ENCODE assay signal across 5 fruit fly cellular contexts in the genomic region with DNA sequence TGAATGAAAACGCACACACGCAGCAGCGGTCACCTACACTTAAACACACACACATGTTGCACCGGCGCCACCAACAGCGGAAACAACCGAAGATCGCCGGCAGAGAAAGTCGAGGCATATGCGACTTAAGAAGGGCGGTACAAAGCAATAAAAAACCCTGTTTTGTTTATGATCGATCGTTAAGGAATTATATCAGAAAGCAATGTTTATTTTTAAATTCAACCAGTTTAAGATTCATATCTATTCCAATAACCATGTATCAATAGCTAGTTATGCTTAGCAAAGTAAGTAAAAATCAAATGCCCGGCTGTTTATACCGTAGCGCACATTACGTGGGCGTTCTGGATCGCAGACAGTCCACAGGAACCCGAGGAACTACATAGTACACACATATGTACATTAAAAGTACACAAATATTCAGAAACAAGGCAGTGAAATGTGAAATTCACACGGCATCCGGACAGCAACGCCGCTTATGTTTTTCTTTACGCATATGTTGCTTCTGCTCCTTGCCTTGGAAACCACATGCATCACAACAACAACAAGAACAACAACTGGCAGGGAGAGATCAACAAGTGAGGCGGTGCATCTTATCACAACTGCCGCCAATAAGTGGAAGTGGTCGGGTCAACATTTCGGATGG.
TF ChIP-seq lines count a peak whose summit lies in the region.

No protein-coding gene starts in this region.

TF ChIP-seq in whole organism, adult, 20 proteins besides CTCF, POLR2A, EP300 and RAD21 (continued from another document):
- TF ChIP-seq Clk (GFP tag; optimal IDR thresholded peaks at IDR 0.05; lab: Kevin White, UChicago) (peak; percentile 46), Hr96 (GFP tag; optimal IDR thresholded peaks at IDR 0.05; lab: Kevin White, UChicago) (peak; percentile 80), CG14711 (tag; optimal IDR thresholded peaks at IDR 0.05; lab: Kevin White, UChicago) (peak; percentile 69), Crg-1 (GFP tag; optimal IDR thresholded peaks at IDR 0.05; lab: Kevin White, UChicago) (peak; percentile 41)

TF ChIP-seq in whole organism, embryonic, 481 proteins besides CTCF, POLR2A, EP300 and RAD21 (continued from another document and continues in another):
- peak; percentile 84 for TF ChIP-seq Myb (GFP tag; optimal IDR thresholded peaks at IDR 0.05; lab: Kevin White, UChicago)
- TF ChIP-seq mirr (GFP tag; optimal IDR thresholded peaks at IDR 0.05; lab: Kevin White, UChicago): peak; percentile 71
- TF ChIP-seq lola (GFP tag; optimal IDR thresholded peaks at IDR 0.05; lab: Kevin White, UChicago): peak in 1 of 3 experiments; percentile 99
- TF ChIP-seq eyg (GFP tag; optimal IDR thresholded peaks at IDR 0.05; lab: Kevin White, UChicago): peak; percentile 93
- peak; percentile 77 for TF ChIP-seq Kr (GFP tag; optimal IDR thresholded peaks at IDR 0.05; lab: Kevin White, UChicago)
- peak; percentile 92 for TF ChIP-seq CG3065 (GFP tag; optimal IDR thresholded peaks at IDR 0.05; lab: Kevin White, UChicago)
- peak; percentile 65 for TF ChIP-seq CG18011 (GFP tag; optimal IDR thresholded peaks at IDR 0.05; lab: Kevin White, UChicago)
- TF ChIP-seq CG13287 (GFP tag; IDR thresholded peaks at IDR 0.05; lab: Robert Waterston, UW; ENCODE audit: partially characterized antibody): no peak
- peak; percentile 99 for TF ChIP-seq CG4424 (GFP tag; optimal IDR thresholded peaks at IDR 0.05; lab: Kevin White, UChicago)
- peak; percentile 85 for TF ChIP-seq CG17361 (GFP tag; IDR thresholded peaks at IDR 0.05; lab: Robert Waterston, UW)
- TF ChIP-seq Sry-β (GFP tag; optimal IDR thresholded peaks at IDR 0.05; lab: Kevin White, UChicago): peak; percentile 52
- TF ChIP-seq Ada2b (GFP tag; IDR thresholded peaks at IDR 0.05; lab: Robert Waterston, UW): peak; percentile 94
- TF ChIP-seq E2f1 (GFP tag; IDR thresholded peaks at IDR 0.05; lab: Robert Waterston, UW): peak; percentile 95
- TF ChIP-seq en (GFP tag; optimal IDR thresholded peaks at IDR 0.05; lab: Kevin White, UChicago): peak; percentile 96
- peak; percentile 98 for TF ChIP-seq Gug (GFP tag; IDR thresholded peaks at IDR 0.05; lab: Robert Waterston, UW)
- peak; percentile 98 for TF ChIP-seq chn (GFP tag; optimal IDR thresholded peaks at IDR 0.05; lab: Kevin White, UChicago)
- peak; percentile 97 for TF ChIP-seq CG12236 (GFP tag; optimal IDR thresholded peaks at IDR 0.05; lab: Kevin White, UChicago)
- peak; percentile 92 for TF ChIP-seq Atf6 (GFP tag; IDR thresholded peaks at IDR 0.05; lab: Robert Waterston, UW)
- no peak for TF ChIP-seq gfzf (GFP tag; optimal IDR thresholded peaks at IDR 0.05; lab: Kevin White, UChicago)
- peak; percentile 95 for TF ChIP-seq CG4730 (GFP tag; IDR thresholded peaks at IDR 0.05; lab: Robert Waterston, UW)
- peak; percentile 97 for TF ChIP-seq CG3726 (GFP tag; IDR thresholded peaks at IDR 0.05; lab: Robert Waterston, UW)
- peak; percentile 81 for TF ChIP-seq CG4282 (GFP tag; optimal IDR thresholded peaks at IDR 0.05; lab: Kevin White, UChicago)
- peak; percentile 90 for TF ChIP-seq Oaz (GFP tag; IDR thresholded peaks at IDR 0.05; lab: Robert Waterston, UW)
- TF ChIP-seq CG32532 (GFP tag; IDR thresholded peaks at IDR 0.05; lab: Robert Waterston, UW): peak; percentile 94
- TF ChIP-seq otp (GFP tag; IDR thresholded peaks at IDR 0.05; lab: Robert Waterston, UW): peak; percentile 98
- peak; percentile 92 for TF ChIP-seq Meics (GFP tag; optimal IDR thresholded peaks at IDR 0.05; lab: Kevin White, UChicago)
- TF ChIP-seq ab (GFP tag; optimal IDR thresholded peaks at IDR 0.05; lab: Kevin White, UChicago): peak; percentile 94
- TF ChIP-seq CG2875 (GFP tag; optimal IDR thresholded peaks at IDR 0.05; lab: Kevin White, UChicago): peak; percentile 97
- TF ChIP-seq z (GFP tag; IDR thresholded peaks at IDR 0.05; lab: Robert Waterston, UW): peak; percentile 81; the same call in 2 of the 3 replicates

TF ChIP-seq in whole organism, prepupa, 60 proteins besides CTCF, POLR2A, EP300 and RAD21 (continued from another document and continues in another):
- TF ChIP-seq CG6792 (GFP tag; optimal IDR thresholded peaks at IDR 0.05; lab: Kevin White, UChicago) (peak; percentile 92), CG10669 (GFP tag; optimal IDR thresholded peaks at IDR 0.05; lab: Kevin White, UChicago) (peak; percentile 95), fd85E (GFP tag; optimal IDR thresholded peaks at IDR 0.05; lab: Kevin White, UChicago) (peak; percentile 86), salr (GFP tag; optimal IDR thresholded peaks at IDR 0.05; lab: Kevin White, UChicago) (peak; percentile 77 to 90), pdm3 (GFP tag; optimal IDR thresholded peaks at IDR 0.05; lab: Kevin White, UChicago) (peak; percentile 94), CG16779 (tag; optimal IDR thresholded peaks at IDR 0.05; lab: Kevin White, UChicago) (peak; percentile 92), CG9139 (GFP tag; optimal IDR thresholded peaks at IDR 0.05; lab: Kevin White, UChicago) (peak; percentile 84), dac (GFP tag; optimal IDR thresholded peaks at IDR 0.05; lab: Kevin White, UChicago) (peak; percentile 87), svp (GFP tag; lab: Kevin White, UChicago) (peak; percentile 99), Eip75B (GFP tag; optimal IDR thresholded peaks at IDR 0.05; lab: Kevin White, UChicago) (peak; percentile 97), eg (GFP tag; IDR thresholded peaks at IDR 0.05; lab: Robert Waterston, UW) (peak; percentile 97), CG10631 (GFP tag; optimal IDR thresholded peaks at IDR 0.05; lab: Kevin White, UChicago) (peak; percentile 92), ss (GFP tag; optimal IDR thresholded peaks at IDR 0.05; lab: Kevin White, UChicago) (peak; percentile 79 to 89), Eip78C (GFP tag; lab: Kevin White, UChicago) (peak; percentile 99), CG4318 (GFP tag; optimal IDR thresholded peaks at IDR 0.05; lab: Kevin White, UChicago) (peak; percentile 88), CG11762 (GFP tag; optimal IDR thresholded peaks at IDR 0.05; lab: Kevin White, UChicago; ENCODE audit: insufficient read depth) (peak; percentile 94), CG6854 (GFP tag; optimal IDR thresholded peaks at IDR 0.05; lab: Kevin White, UChicago) (peak; percentile 94), Hr4 (GFP tag; optimal IDR thresholded peaks at IDR 0.05; lab: Kevin White, UChicago) (peak; percentile 94), CG34406 (GFP tag; optimal IDR thresholded peaks at IDR 0.05; lab: Kevin White, UChicago) (peak; percentile 88), Met (GFP tag; optimal IDR thresholded peaks at IDR 0.05; lab: Kevin White, UChicago) (peak; percentile 96), CG6163 (GFP tag; IDR thresholded peaks at IDR 0.05; lab: Robert Waterston, UW) (peak; percentile 96), vri (GFP tag; optimal IDR thresholded peaks at IDR 0.05; lab: Kevin White, UChicago) (peak; percentile 89), CG3032 (tag; optimal IDR thresholded peaks at IDR 0.05; lab: Kevin White, UChicago) (peak; percentile 91), CG31627 (GFP tag; optimal IDR thresholded peaks at IDR 0.05; lab: Kevin White, UChicago) (peak; percentile 95), Smox (GFP tag; optimal IDR thresholded peaks at IDR 0.05; lab: Kevin White, UChicago) (peak; percentile 93), Hr38 (GFP tag; optimal IDR thresholded peaks at IDR 0.05; lab: Kevin White, UChicago) (no peak), Blimp-1 (GFP tag; optimal IDR thresholded peaks at IDR 0.05; lab: Kevin White, UChicago) (peak; percentile 98), fkh (GFP tag; optimal IDR thresholded peaks at IDR 0.05; lab: Kevin White, UChicago) (peak; percentile 74), CG8632 (GFP tag; optimal IDR thresholded peaks at IDR 0.05; lab: Kevin White, UChicago) (peak; percentile 85), CG6808 (GFP tag; optimal IDR thresholded peaks at IDR 0.05; lab: Kevin White, UChicago) (peak; percentile 95), CG7368 (GFP tag; optimal IDR thresholded peaks at IDR 0.05; lab: Kevin White, UChicago) (peak; percentile 97)

TF ChIP-seq in whole organism, pupa, 21 proteins besides CTCF, POLR2A, EP300 and RAD21 (continued from another document):
- TF ChIP-seq CG13204 (GFP tag; optimal IDR thresholded peaks at IDR 0.05; lab: Kevin White, UChicago) (peak; percentile 72), Pif1A (GFP tag; optimal IDR thresholded peaks at IDR 0.05; lab: Kevin White, UChicago) (peak; percentile 96)

TF ChIP-seq in whole organism, wandering third instar larva, 38 proteins besides CTCF, POLR2A, EP300 and RAD21 (continued from another document):
- no peak for TF ChIP-seq Hr78 (GFP tag; optimal IDR thresholded peaks at IDR 0.05; lab: Kevin White, UChicago)
- peak; percentile 55 for TF ChIP-seq brk (GFP tag; optimal IDR thresholded peaks at IDR 0.05; lab: Kevin White, UChicago)
- no peak for TF ChIP-seq Vsx2 (GFP tag; optimal IDR thresholded peaks at IDR 0.05; lab: Kevin White, UChicago; ENCODE audit: partially characterized antibody)
- TF ChIP-seq pan (optimal IDR thresholded peaks at IDR 0.05; lab: Kevin White, UChicago): no peak
- peak; percentile 56 for TF ChIP-seq Mio (GFP tag; optimal IDR thresholded peaks at IDR 0.05; lab: Kevin White, UChicago)
- TF ChIP-seq Sp1 (GFP tag; optimal IDR thresholded peaks at IDR 0.05; lab: Kevin White, UChicago): peak; percentile 93
- peak; percentile 98 for TF ChIP-seq h (GFP tag; optimal IDR thresholded peaks at IDR 0.05; lab: Kevin White, UChicago)
- TF ChIP-seq usp (GFP tag; optimal IDR thresholded peaks at IDR 0.05; lab: Kevin White, UChicago): no peak
- TF ChIP-seq jim (GFP tag; optimal IDR thresholded peaks at IDR 0.05; lab: Kevin White, UChicago): no peak
- no peak for TF ChIP-seq Hr83 (GFP tag; optimal IDR thresholded peaks at IDR 0.05; lab: Kevin White, UChicago; ENCODE audit: poor library complexity, severe bottlenecking)
- TF ChIP-seq lola (GFP tag; optimal IDR thresholded peaks at IDR 0.05; lab: Kevin White, UChicago): no peak
- TF ChIP-seq sage (GFP tag; optimal IDR thresholded peaks at IDR 0.05; lab: Kevin White, UChicago): peak; percentile 82
- TF ChIP-seq fru (GFP tag; optimal IDR thresholded peaks at IDR 0.05; lab: Kevin White, UChicago): peak; percentile 98
- TF ChIP-seq Dif (GFP tag; optimal IDR thresholded peaks at IDR 0.05; lab: Kevin White, UChicago; ENCODE audit: partially characterized antibody): no peak
- TF ChIP-seq woc (GFP tag; optimal IDR thresholded peaks at IDR 0.05; lab: Kevin White, UChicago): peak; percentile 91
- TF ChIP-seq dl (GFP tag; optimal IDR thresholded peaks at IDR 0.05; lab: Kevin White, UChicago; ENCODE audit: insufficient read depth in 1 of 2, partially characterized antibody in 2 of 2): no peak
- peak; percentile 97 for TF ChIP-seq br (GFP tag; optimal IDR thresholded peaks at IDR 0.05; lab: Kevin White, UChicago)
- TF ChIP-seq rgr (GFP tag; optimal IDR thresholded peaks at IDR 0.05; lab: Kevin White, UChicago): peak; percentile 92
TF ChIP-seq in whole organism, wandering third instar larva: peak in this region for 22.
